Worm (Caenorhabditis elegans) whole organism, mixed stage, embryonic: ENCODE results near the gene C52E2.5.

ENCODE experiments used
- bed-3 ChIP-seq: fragments of 200-800 bp; sonication (Bioruptor generic); optimal IDR thresholded peaks from 3 replicates; lab custom pipeline; 2018; ENCODE audit warnings: mild to moderate bottlenecking, missing genetic modification characterization, moderate library complexity, missing compliant biosample characterization
- blmp-1 ChIP-seq: fragments of 150-350 bp; optimal IDR thresholded peaks from 2 replicates; lab custom pipeline; 2014; ENCODE audit warnings: missing biosample characterization, missing genetic modification characterization
- ceh-43 ChIP-seq: fragments of 200-800 bp; sonication (Bioruptor generic); optimal IDR thresholded peaks from 2 replicates; lab custom pipeline; 2018; ENCODE audit warnings: mild to moderate bottlenecking, missing genetic modification characterization, moderate library complexity, missing compliant biosample characterization
- ceh-83 ChIP-seq: fragments of 200-800 bp; sonication (Bioruptor generic); optimal IDR thresholded peaks from 2 replicates; lab custom pipeline; 2018; ENCODE audit warnings: mild to moderate bottlenecking, missing genetic modification characterization, missing compliant biosample characterization
- ces-1 ChIP-seq: fragments of 150-350 bp; optimal IDR thresholded peaks from 2 replicates; lab custom pipeline; 2014; ENCODE audit warnings: missing biosample characterization, missing genetic modification reagents, missing genetic modification characterization
- cnd-1 ChIP-seq: fragments of 200-800 bp; sonication (Bioruptor generic); optimal IDR thresholded peaks from 2 replicates; lab custom pipeline; 2018; ENCODE audit warnings: mild to moderate bottlenecking, missing genetic modification characterization, missing compliant biosample characterization
- drap-1 ChIP-seq: fragments of 200-800 bp; sonication (Bioruptor generic); optimal IDR thresholded peaks from 3 replicates; lab custom pipeline; 2018; ENCODE audit warnings: mild to moderate bottlenecking, missing genetic modification characterization, missing compliant biosample characterization
- elt-3 ChIP-seq: fragments of 150-350 bp; optimal IDR thresholded peaks from 2 replicates; lab custom pipeline; 2014; ENCODE audit warnings: missing biosample characterization, missing genetic modification characterization
- flh-1 ChIP-seq: fragments of 200-800 bp; sonication (Bioruptor generic); optimal IDR thresholded peaks from 2 replicates; lab custom pipeline; 2018; ENCODE audit warnings: mild to moderate bottlenecking, missing genetic modification characterization, moderate library complexity, missing compliant biosample characterization
- ham-2 ChIP-seq: fragments of 200-800 bp; sonication (Bioruptor generic); optimal IDR thresholded peaks from 2 replicates; lab custom pipeline; 2018; ENCODE audit warnings: mild to moderate bottlenecking, missing genetic modification characterization, missing compliant biosample characterization
- lin-32 ChIP-seq: fragments of 200-800 bp; sonication (Bioruptor generic); optimal IDR thresholded peaks from 2 replicates; lab custom pipeline; 2018; ENCODE audit warnings: mild to moderate bottlenecking, missing genetic modification characterization, missing compliant biosample characterization
- lsy-2 ChIP-seq: fragments of 150-350 bp; optimal IDR thresholded peaks from 2 replicates; lab custom pipeline; 2014; ENCODE audit warnings: missing biosample characterization, missing genetic modification characterization
- mep-1 ChIP-seq: fragments of 150-350 bp; optimal IDR thresholded peaks from 2 replicates; lab custom pipeline; 2017; ENCODE audit warnings: missing biosample characterization, missing genetic modification reagents, missing genetic modification characterization, inconsistent platforms
- mls-2 ChIP-seq: sonication (generic microtip); optimal IDR thresholded peaks from 2 replicates; lab custom pipeline; 2016; ENCODE audit warnings: mild to moderate bottlenecking, missing genetic modification characterization, moderate library complexity, missing compliant biosample characterization
- nhr-12 ChIP-seq: fragments of 150-350 bp; optimal IDR thresholded peaks from 2 replicates; lab custom pipeline; 2014; ENCODE audit warnings: missing biosample characterization, missing genetic modification characterization
- nhr-2 ChIP-seq: fragments of 150-350 bp; optimal IDR thresholded peaks from 2 replicates; lab custom pipeline; 2014; ENCODE audit warnings: missing biosample characterization, missing genetic modification characterization
- nhr-237 ChIP-seq: fragments of 150-350 bp; optimal IDR thresholded peaks from 2 replicates; lab custom pipeline; 2014; ENCODE audit warnings: missing biosample characterization, missing genetic modification characterization
- nhr-28 ChIP-seq: fragments of 150-350 bp; optimal IDR thresholded peaks from 2 replicates; lab custom pipeline; 2014; ENCODE audit warnings: missing biosample characterization, missing genetic modification characterization
- nhr-76 ChIP-seq: sonication (generic microtip); optimal IDR thresholded peaks from 2 replicates; lab custom pipeline; 2017; ENCODE audit warnings: missing biosample characterization, missing genetic modification characterization
- pha-4 ChIP-seq: fragments of 150-350 bp; optimal IDR thresholded peaks from 2 replicates; lab custom pipeline; 2018; ENCODE audit warnings: missing biosample characterization, missing genetic modification reagents, missing genetic modification characterization
- sem-2 ChIP-seq: fragments of 200-800 bp; sonication (Bioruptor generic); optimal IDR thresholded peaks from 2 replicates; lab custom pipeline; 2018; ENCODE audit warnings: mild to moderate bottlenecking, missing genetic modification characterization, missing compliant biosample characterization
- snpc-4 ChIP-seq: fragments of 150-350 bp; optimal IDR thresholded peaks from 2 replicates; lab custom pipeline; 2014; ENCODE audit warnings: missing biosample characterization, missing genetic modification characterization
- sptf-1 ChIP-seq: sonication (generic microtip); optimal IDR thresholded peaks from 2 replicates; lab custom pipeline; 2017; ENCODE audit warnings: mild to moderate bottlenecking, missing genetic modification characterization, moderate library complexity, missing compliant biosample characterization
- unc-120 ChIP-seq: sonication (generic microtip); optimal IDR thresholded peaks from 2 replicates; lab custom pipeline; 2017; ENCODE audit warnings: missing genetic modification characterization, missing compliant biosample characterization; ENCODE audit not compliant: poor library complexity, severe bottlenecking
- unc-39 ChIP-seq: fragments of 150-350 bp; optimal IDR thresholded peaks from 2 replicates; lab custom pipeline; 2014; ENCODE audit warnings: missing biosample characterization, missing genetic modification characterization
- unc-62 ChIP-seq: fragments of 150-350 bp; optimal IDR thresholded peaks from 2 replicates; lab custom pipeline; 2014; ENCODE audit warnings: missing biosample characterization, missing genetic modification reagents, missing genetic modification characterization
- zip-8 ChIP-seq: fragments of 150-350 bp; optimal IDR thresholded peaks from 2 replicates; lab custom pipeline; 2014; ENCODE audit warnings: missing biosample characterization, missing genetic modification characterization

Gene C52E2.5

DNA sequence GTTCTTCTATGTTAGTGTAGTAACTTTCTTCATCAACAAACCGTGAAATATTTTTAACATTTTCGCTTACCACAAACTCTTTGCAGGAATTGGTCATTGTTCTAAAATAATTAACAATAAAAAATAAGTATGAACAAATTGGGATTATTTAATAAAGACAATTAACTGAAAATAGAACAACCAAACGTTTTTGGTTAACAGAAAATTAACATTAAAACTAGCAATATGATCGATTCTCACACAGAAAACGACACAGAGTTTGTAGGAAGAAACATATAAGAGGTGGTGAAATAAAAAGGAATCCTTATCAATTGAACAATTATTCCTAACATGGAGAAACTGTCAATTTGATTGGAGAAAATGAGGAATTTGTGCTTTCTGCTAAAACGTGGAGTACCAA is 35.9 kb upstream of the C52E2.5 start, which contains the start of gene math-16:
Gene math-16, minus strand, starts transcription at position 101 of the 400 bp plus-strand sequence.
- TF ChIP-seq unc-62 (GFP tag; lab: Kevin White, UChicago) (no peak), snpc-4 (tag; lab: Kevin White, UChicago) (no peak), mep-1 (tag; lab: Kevin White, UChicago) (no peak), zip-8 (tag; lab: Kevin White, UChicago) (no peak)

DNA sequence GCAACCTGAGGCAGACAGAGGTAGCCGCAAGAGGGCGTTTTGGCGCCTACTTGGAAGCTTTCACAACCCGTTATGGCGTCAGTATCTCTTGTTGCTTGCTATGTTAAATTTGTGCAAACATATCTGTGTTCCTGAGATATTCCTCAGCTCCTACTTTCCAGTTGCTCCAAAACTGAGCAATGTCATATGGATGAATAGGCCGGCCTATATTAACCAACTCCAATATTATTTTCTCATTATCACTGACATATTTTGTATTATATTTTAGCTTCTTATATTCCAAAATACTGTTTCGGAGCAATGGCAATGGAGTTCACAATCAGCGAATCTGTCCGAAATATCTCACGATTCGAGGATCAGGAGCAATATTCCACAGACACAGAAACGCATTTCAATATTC is 32.9 kb upstream of the C52E2.5 start, which contains the start of gene math-13:
Gene math-13, plus strand, starts transcription at position 301 of the 400 bp plus-strand sequence.
- TF ChIP-seq nhr-12 (no peak), lin-32 (no peak), drap-1 (GFP tag; lab: Kevin White, UChicago) (no peak), nhr-2 (tag; lab: Kevin White, UChicago) (no peak), lsy-2 (tag; lab: Kevin White, UChicago) (no peak), nhr-76 (tag; lab: Kevin White, UChicago) (no peak), ham-2 (no peak), unc-120 (tag; lab: Kevin White, UChicago) (no peak), nhr-28 (no peak), elt-3 (tag; lab: Kevin White, UChicago) (no peak), nhr-237 (no peak), ces-1 (GFP tag; lab: Kevin White, UChicago) (no peak), ceh-43 (GFP tag; lab: Kevin White, UChicago) (no peak), cnd-1 (tag; lab: Kevin White, UChicago) (no peak), ceh-83 (GFP tag; lab: Kevin White, UChicago) (no peak), snpc-4 (tag; lab: Kevin White, UChicago) (no peak), mls-2 (tag; lab: Kevin White, UChicago) (no peak), unc-39 (tag; lab: Kevin White, UChicago) (no peak)

- TF ChIP-seq unc-62 (GFP tag; lab: Kevin White, UChicago) (no peak), nhr-12 (no peak)
These were observed 28.3 kb upstream of the C52E2.5 start, which contains the start of gene math-10 for ce11 chrII:1870875-1871592. Gene math-10, plus strand, starts transcription at chrII:1871542.

- TF ChIP-seq nhr-12 (no peak), nhr-28 (no peak), unc-39 (tag; lab: Kevin White, UChicago) (no peak), bed-3 (no peak), ceh-83 (GFP tag; lab: Kevin White, UChicago) (no peak), sem-2 (GFP tag; lab: Kevin White, UChicago) (no peak), flh-1 (GFP tag; lab: Kevin White, UChicago) (no peak)
These were observed 26.4 kb upstream of the C52E2.5 start, which contains the start of gene math-14 for ce11 chrII:1869120-1869519. Gene math-14, plus strand, starts transcription at chrII:1869420.

DNA sequence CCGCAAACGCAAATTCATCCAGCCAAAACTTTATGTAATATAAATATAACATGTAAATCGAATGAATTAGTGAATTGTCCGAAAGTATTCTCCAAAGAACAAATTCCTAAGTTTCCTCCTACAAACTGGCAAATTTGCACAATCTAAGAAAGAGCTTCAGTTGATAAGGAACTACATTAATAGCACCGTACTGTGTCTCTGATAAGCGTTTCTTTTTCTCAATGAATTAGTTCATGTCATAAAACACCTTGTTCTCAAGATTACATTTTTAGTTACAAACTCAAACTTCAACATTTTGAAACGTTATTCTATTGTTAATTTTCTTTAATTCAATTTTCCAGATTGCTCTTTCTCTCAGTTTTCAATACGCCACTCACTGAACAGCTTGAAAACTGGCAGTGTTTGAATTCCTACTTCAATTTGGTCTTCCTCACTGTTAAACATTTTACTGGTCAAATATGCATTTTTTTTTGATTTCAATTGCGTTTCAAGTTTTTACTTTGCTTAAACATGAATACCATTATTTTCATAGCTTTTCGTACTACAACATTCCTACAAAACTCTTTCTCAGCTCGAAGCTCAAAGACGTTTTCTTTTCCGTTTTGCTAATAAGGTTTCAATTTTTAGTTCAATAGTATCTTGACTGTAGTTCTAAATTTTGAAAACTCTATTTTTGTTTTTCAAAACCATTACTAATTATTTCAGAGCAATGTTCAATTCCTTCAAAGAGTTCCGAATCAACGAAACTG is 23.1 kb upstream of the C52E2.5 start, which contains the start of gene math-15:
Gene math-15, plus strand, starts transcription at position 699 of the 749 bp plus-strand sequence.
- no peak for TF ChIP-seq nhr-28
- no peak for TF ChIP-seq nhr-2 (tag; lab: Kevin White, UChicago)
- TF ChIP-seq mep-1 (tag; lab: Kevin White, UChicago), result no peak
- no peak for TF ChIP-seq drap-1 (GFP tag; lab: Kevin White, UChicago)
- no peak for TF ChIP-seq lin-32
- TF ChIP-seq blmp-1, result no peak
- no peak for TF ChIP-seq snpc-4 (tag; lab: Kevin White, UChicago)
- no peak for TF ChIP-seq flh-1 (GFP tag; lab: Kevin White, UChicago)
- no peak for TF ChIP-seq ces-1 (GFP tag; lab: Kevin White, UChicago)
- TF ChIP-seq nhr-237, result no peak
- TF ChIP-seq sptf-1 (tag; lab: Kevin White, UChicago), result no peak
- TF ChIP-seq cnd-1 (tag; lab: Kevin White, UChicago), result no peak
- no peak for TF ChIP-seq unc-62 (GFP tag; lab: Kevin White, UChicago)
- TF ChIP-seq lsy-2 (tag; lab: Kevin White, UChicago), result no peak
- TF ChIP-seq unc-120 (tag; lab: Kevin White, UChicago), result no peak
- no peak for TF ChIP-seq unc-39 (tag; lab: Kevin White, UChicago)
- no peak for TF ChIP-seq pha-4 (tag; lab: Kevin White, UChicago)
- no peak for TF ChIP-seq zip-8 (tag; lab: Kevin White, UChicago)
- no peak for TF ChIP-seq ceh-43 (GFP tag; lab: Kevin White, UChicago)
- TF ChIP-seq nhr-12, result no peak
